Fruit fly (Drosophila melanogaster) S2 (cell line): ENCODE results near the gene CG14445.

ENCODE experiments used
- CG8478 ChIP-seq: fragments of >200 bp; optimal IDR thresholded peaks from 2 replicates; lab custom pipeline; 2018
- CTCF ChIP-seq, 2 experiments: fragments of >200 bp; optimal IDR thresholded peaks; 2 replicates each; lab custom pipeline; 2018

DNA sequence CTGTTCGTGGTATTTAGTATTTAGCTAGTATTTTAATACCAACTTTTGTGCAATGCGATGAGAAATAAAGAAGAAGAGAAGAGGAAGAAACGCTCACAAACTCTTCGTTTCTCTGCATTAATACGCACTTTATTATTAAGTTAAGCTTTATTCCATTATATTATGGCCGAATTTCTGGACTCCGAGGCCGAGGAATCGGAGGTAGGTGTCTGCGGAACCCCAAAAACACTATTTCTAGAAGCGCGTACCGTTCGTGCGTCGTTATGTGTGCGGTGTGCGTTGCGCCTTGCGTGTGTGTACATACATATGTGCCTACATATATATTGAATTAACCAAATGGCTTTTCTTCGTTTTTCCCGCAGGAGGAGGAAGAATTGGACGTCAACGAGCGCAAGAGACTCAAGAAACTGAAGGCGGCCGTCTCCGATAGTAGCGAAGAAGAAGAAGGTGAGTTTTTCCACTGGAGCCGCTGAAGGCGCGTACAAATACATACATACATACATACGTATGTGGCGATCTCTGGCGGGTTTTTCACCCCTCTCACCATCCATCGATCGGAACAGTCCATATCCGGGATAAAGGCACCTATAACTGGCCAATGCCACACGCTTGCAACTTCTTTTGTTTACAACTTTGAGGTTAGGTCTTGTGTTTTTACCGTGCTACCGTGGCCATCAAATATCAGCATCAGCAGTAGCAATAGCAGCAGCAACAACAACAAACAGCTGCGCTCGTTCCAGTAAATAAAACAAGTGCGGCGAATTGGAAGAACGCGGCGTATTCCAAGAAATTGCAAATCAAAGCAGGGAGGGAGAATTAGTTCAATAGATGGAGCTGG is 30.8 kb downstream of the CG14445 start, which contains the start of gene Spt6:
- no peak for TF ChIP-seq CG8478 (lab: Kevin White, UChicago)
- no peak for TF ChIP-seq CTCF (optimal IDR thresholded peaks at IDR 0.05; lab: Kevin White, UChicago)
